Fruit fly (Drosophila melanogaster): Measurements from ENCODE around the gene CG1951.
A peak's percentile ranks its signal among the peaks of the same experiment; 100 is the strongest.

DNA sequence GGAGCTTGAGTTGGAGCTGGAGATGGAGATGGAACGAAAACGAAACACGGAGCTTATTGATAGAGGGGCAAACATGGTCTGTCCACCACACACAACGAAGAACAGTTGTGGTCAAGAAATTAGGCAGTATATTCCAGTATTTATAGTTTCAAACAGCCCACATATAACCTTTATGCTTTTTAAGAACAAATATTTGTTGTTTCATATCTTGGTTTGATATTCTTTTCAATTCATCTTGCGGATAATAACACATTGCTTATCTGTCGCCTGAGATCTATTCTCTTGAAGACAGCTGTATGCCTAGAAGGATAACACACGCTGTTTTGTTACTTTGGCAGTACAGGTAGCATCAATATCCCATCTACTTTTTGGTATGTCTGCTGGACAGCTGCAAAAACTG lies 45.8 kb downstream of the CG1951 start:
- TF ChIP-seq CG8301 (tag; optimal IDR thresholded peaks at IDR 0.05) = peak; percentile 70
- peak; percentile 12; the same call in 1 of the 3 replicates for TF ChIP-seq CG4496 (GFP tag; IDR thresholded peaks at IDR 0.05)

Data from whole organism, pupa.